Worm (Caenorhabditis elegans): ENCODE results near the gene arp-6.

arp-6 gene

ce11 chrII:8034008-8034407 lies 3.1 kb downstream of the arp-6 start (continued):
- TF ChIP-seq B0261.1 (tag; optimal IDR thresholded peaks at IDR 0.05) (no peak), unc-130 (GFP tag; optimal IDR thresholded peaks at IDR 0.05) (no peak), madf-8 (GFP tag; conservative IDR thresholded peaks at IDR 0.05) (no peak), sptf-2 (GFP tag; optimal IDR thresholded peaks at IDR 0.05) (no peak), B0035.1 (tag; optimal IDR thresholded peaks at IDR 0.05) (no peak), mxl-1 (tag; optimal IDR thresholded peaks at IDR 0.05) (no peak)

ce11 chrII:8032657-8033056 lies 4.5 kb downstream of the arp-6 start, which contains the start of gene nrf-6:
TSS of gene nrf-6 (minus strand) at chrII:8032708.
- TF ChIP-seq ztf-22 (GFP tag; optimal IDR thresholded peaks at IDR 0.05) (no peak), snpc-1.3 (tag; optimal IDR thresholded peaks at IDR 0.05; ENCODE audit: insufficient read depth) (no peak), tbp1 (GFP tag; optimal IDR thresholded peaks at IDR 0.05) (peak; percentile 5), Y95B8A.8 (GFP tag; IDR thresholded peaks at IDR 0.05) (no peak), lin-26 (GFP tag; IDR thresholded peaks at IDR 0.05) (no peak), hlh-26 (GFP tag; conservative IDR thresholded peaks at IDR 0.05) (no peak), F23B12.7 (tag; optimal IDR thresholded peaks at IDR 0.05; ENCODE audit: insufficient read depth) (no peak), dox-1 (GFP tag; IDR thresholded peaks at IDR 0.05) (no peak), dpl-1 (GFP tag; optimal IDR thresholded peaks at IDR 0.05) (no peak), atf-7 (tag; optimal IDR thresholded peaks at IDR 0.05) (peak; percentile 26), F33H1.4 (GFP tag; IDR thresholded peaks at IDR 0.05) (no peak), ztf-25 (GFP tag; IDR thresholded peaks at IDR 0.05) (no peak), akir-1 (GFP tag; optimal IDR thresholded peaks at IDR 0.05) (no peak), attf-6 (GFP tag; IDR thresholded peaks at IDR 0.05) (no peak), nhr-80 (tag; optimal IDR thresholded peaks at IDR 0.05) (peak; percentile 94), F39B2.1 (GFP tag; IDR thresholded peaks at IDR 0.05) (no peak), F55B11.4 (tag; optimal IDR thresholded peaks at IDR 0.05; ENCODE audit: borderline replicate concordance, insufficient read depth) (no peak), madf-6 (GFP tag; IDR thresholded peaks at IDR 0.05) (no peak), ceh-58 (GFP tag; IDR thresholded peaks at IDR 0.05) (no peak), ceh-79 (tag; optimal IDR thresholded peaks at IDR 0.05) (no peak), ets-4 (GFP tag; optimal IDR thresholded peaks at IDR 0.05) (no peak)

- TF ChIP-seq efl-1 (GFP tag; optimal IDR thresholded peaks at IDR 0.05) (peak; percentile 41), zfh-2 (GFP tag; conservative IDR thresholded peaks at IDR 0.05) (no peak)
Observed at ce11 chrII:8028730-8029129, 8.4 kb downstream of the arp-6 start.

ce11 chrII:8028246-8028694 lies 8.9 kb downstream of the arp-6 start:
- peak; percentile 41; the same call in 1 of the 2 replicates for TF ChIP-seq ztf-28 (GFP tag; IDR thresholded peaks at IDR 0.05)
- TF ChIP-seq D2030.7 (GFP tag; IDR thresholded peaks at IDR 0.05) = no peak
- TF ChIP-seq mcd-1 (GFP tag; IDR thresholded peaks at IDR 0.05) = peak; percentile 91
- TF ChIP-seq F55B11.4 (tag; optimal IDR thresholded peaks at IDR 0.05; ENCODE audit: borderline replicate concordance, insufficient read depth) = no peak
- peak; percentile 100 for TF ChIP-seq zfh-2 (GFP tag; conservative IDR thresholded peaks at IDR 0.05)
- TF ChIP-seq lin-35 (GFP tag; optimal IDR thresholded peaks at IDR 0.05) = peak in 1 of 3 experiments; percentile 89
- TF ChIP-seq ceh-100 (GFP tag; IDR thresholded peaks at IDR 0.05) = peak; percentile 69
- no peak for TF ChIP-seq hrde-1 (tag; optimal IDR thresholded peaks at IDR 0.05; ENCODE audit: borderline replicate concordance)
- peak; percentile 79 for TF ChIP-seq lin-26 (GFP tag; IDR thresholded peaks at IDR 0.05)
- TF ChIP-seq B0019.2 (GFP tag; conservative IDR thresholded peaks at IDR 0.05) = no peak
- TF ChIP-seq mel-28 (tag; optimal IDR thresholded peaks at IDR 0.05; ENCODE audit: borderline replicate concordance) = no peak
- peak; percentile 22 for TF ChIP-seq ztf-3 (GFP tag; optimal IDR thresholded peaks at IDR 0.05)
- no peak for TF ChIP-seq aptf-2 (GFP tag; conservative IDR thresholded peaks at IDR 0.05)
- no peak for TF ChIP-seq sdz-38 (tag; optimal IDR thresholded peaks at IDR 0.05)
- TF ChIP-seq xnd-1 (tag; optimal IDR thresholded peaks at IDR 0.05) = no peak
- TF ChIP-seq ekl-4 (GFP tag; IDR thresholded peaks at IDR 0.05) = peak; percentile 89
- peak; percentile 67 for TF ChIP-seq tlf-1 (GFP tag; optimal IDR thresholded peaks at IDR 0.05)
- no peak for TF ChIP-seq nhr-120 (GFP tag; IDR thresholded peaks at IDR 0.05)
- peak; percentile 61 for TF ChIP-seq rcor-1 (GFP tag; IDR thresholded peaks at IDR 0.05)
